Fruit fly (Drosophila melanogaster) whole organism, embryonic: ENCODE results near the gene CG15343.

ENCODE experiments used
- Atf6 ChIP-seq: fragments of 200-800 bp; sonication (Bioruptor generic); IDR thresholded peaks from 2 replicates; pipeline ENCODE4 v1.3.6; 2022; ENCODE audit warnings: missing biosample characterization, missing genetic modification characterization
- Bteb2 ChIP-seq: fragments of 200-800 bp; sonication (Bioruptor generic); optimal IDR thresholded peaks from 2 replicates; lab custom pipeline; 2016; ENCODE audit warnings: missing biosample characterization, missing genetic modification characterization
- CG1024 ChIP-seq: fragments of 200-800 bp; sonication (Bioruptor generic); IDR thresholded peaks from 2 replicates; pipeline ENCODE4 v1.3.6; 2022; ENCODE audit warnings: missing biosample characterization, missing genetic modification characterization
- CG10366 ChIP-seq: fragments of 200-800 bp; sonication (Bioruptor generic); IDR thresholded peaks from 2 replicates; pipeline ENCODE4 v1.3.6; 2022; ENCODE audit warnings: missing biosample characterization, missing genetic modification characterization
- CG11696 ChIP-seq: fragments of 200-800 bp; sonication (Bioruptor generic); IDR thresholded peaks from 2 replicates; pipeline ENCODE4 v1.3.6; 2022; ENCODE audit warnings: missing biosample characterization, missing genetic modification characterization
- CG12659 ChIP-seq: fragments of 200-800 bp; sonication (Bioruptor generic); optimal IDR thresholded peaks from 3 replicates; lab custom pipeline; 2017; ENCODE audit warnings: mild to moderate bottlenecking, missing biosample characterization, missing genetic modification reagents, missing genetic modification characterization
- CG13296 ChIP-seq: fragments of 200-800 bp; sonication (Bioruptor generic); optimal IDR thresholded peaks from 3 replicates; lab custom pipeline; 2018; ENCODE audit warnings: missing biosample characterization, mild to moderate bottlenecking, missing genetic modification characterization
- CG13894 ChIP-seq: fragments of 200-800 bp; sonication (Bioruptor generic); optimal IDR thresholded peaks from 3 replicates; lab custom pipeline; 2018; ENCODE audit warnings: missing biosample characterization, mild to moderate bottlenecking, missing genetic modification characterization, moderate library complexity
- CG15011 ChIP-seq: fragments of 200-800 bp; sonication (Bioruptor generic); optimal IDR thresholded peaks from 3 replicates; lab custom pipeline; 2018; ENCODE audit warnings: missing biosample characterization, mild to moderate bottlenecking, missing genetic modification characterization
- CG1603 ChIP-seq: fragments of 200-800 bp; sonication (Bioruptor generic); optimal IDR thresholded peaks from 2 replicates; lab custom pipeline; 2019; ENCODE audit warnings: missing biosample characterization, mild to moderate bottlenecking, missing genetic modification characterization, moderate library complexity
- CG17361 ChIP-seq: fragments of 200-800 bp; sonication (Bioruptor generic); IDR thresholded peaks from 3 replicates; pipeline ENCODE4 v1.3.6; 2022; ENCODE audit warnings: missing biosample characterization, missing genetic modification characterization
- CG17912 ChIP-seq: fragments of 200-800 bp; sonication (Bioruptor generic); optimal IDR thresholded peaks from 2 replicates; lab custom pipeline; 2018; ENCODE audit warnings: missing biosample characterization, mild to moderate bottlenecking, missing genetic modification characterization
- CG18764 ChIP-seq: fragments of 200-800 bp; sonication (Bioruptor generic); optimal IDR thresholded peaks from 3 replicates; lab custom pipeline; 2016; ENCODE audit warnings: missing biosample characterization, missing genetic modification characterization
- CG2712 ChIP-seq: fragments of 200-800 bp; optimal IDR thresholded peaks from 3 replicates; lab custom pipeline; 2019; ENCODE audit warnings: missing biosample characterization, mild to moderate bottlenecking, missing genetic modification characterization, moderate library complexity
- CG3163 ChIP-seq: fragments of 200-800 bp; sonication (Bioruptor generic); optimal IDR thresholded peaks from 3 replicates; lab custom pipeline; 2016; ENCODE audit warnings: missing biosample characterization, missing genetic modification characterization
- CG7372 ChIP-seq: fragments of 200-800 bp; sonication (Bioruptor generic); IDR thresholded peaks from 2 replicates; pipeline ENCODE4 v1.3.6; 2022; ENCODE audit warnings: missing biosample characterization, missing genetic modification characterization
- CG7928 ChIP-seq: fragments of 200-800 bp; sonication (Bioruptor generic); optimal IDR thresholded peaks from 2 replicates; lab custom pipeline; 2017; ENCODE audit warnings: missing biosample characterization, mild to moderate bottlenecking, missing genetic modification characterization
- CrebB ChIP-seq: fragments of 200-800 bp; sonication (Bioruptor generic); optimal IDR thresholded peaks from 3 replicates; lab custom pipeline; 2018; ENCODE audit warnings: missing biosample characterization, mild to moderate bottlenecking, missing genetic modification characterization
- Ets97D ChIP-seq: fragments of 200-800 bp; sonication (Bioruptor generic); optimal IDR thresholded peaks from 3 replicates; lab custom pipeline; 2016; ENCODE audit warnings: missing biosample characterization, missing genetic modification characterization
- GATAe ChIP-seq: fragments of 200-800 bp; sonication (Bioruptor generic); conservative IDR thresholded peaks from 2 replicates; pipeline ENCODE4 v1.3.6; 2022; ENCODE audit warnings: missing biosample characterization, missing genetic modification characterization
- HLHmδ ChIP-seq: fragments of 200-800 bp; sonication (Bioruptor generic); optimal IDR thresholded peaks from 2 replicates; lab custom pipeline; 2018; ENCODE audit warnings: missing biosample characterization, mild to moderate bottlenecking, missing genetic modification characterization, moderate library complexity
- Hand ChIP-seq: fragments of 200-800 bp; sonication (Bioruptor generic); optimal IDR thresholded peaks from 2 replicates; lab custom pipeline; 2017; ENCODE audit warnings: mild to moderate bottlenecking, missing biosample characterization, missing genetic modification reagents, missing genetic modification characterization
- MBD-R2 ChIP-seq: fragments of 200-800 bp; sonication (Bioruptor generic); IDR thresholded peaks from 2 replicates; pipeline ENCODE4 v1.3.6; 2022; ENCODE audit warnings: missing biosample characterization, missing genetic modification characterization
- NC2α ChIP-seq: fragments of 200-800 bp; sonication (Bioruptor generic); optimal IDR thresholded peaks from 2 replicates; lab custom pipeline; 2016; ENCODE audit warnings: missing biosample characterization, missing genetic modification characterization
- PHDP ChIP-seq: fragments of 200-800 bp; sonication (Bioruptor generic); optimal IDR thresholded peaks from 3 replicates; lab custom pipeline; 2018; ENCODE audit warnings: missing biosample characterization, mild to moderate bottlenecking, missing genetic modification characterization, moderate library complexity
- Rx ChIP-seq: fragments of 200-800 bp; sonication (Bioruptor generic); IDR thresholded peaks from 2 replicates; pipeline ENCODE4 v1.3.6; 2022; ENCODE audit warnings: missing biosample characterization, missing genetic modification characterization
- Six4 ChIP-seq: fragments of 200-800 bp; sonication (Bioruptor generic); optimal IDR thresholded peaks from 2 replicates; lab custom pipeline; 2016; ENCODE audit warnings: missing biosample characterization, missing genetic modification characterization
- Stat92E ChIP-seq, 3 experiments: fragments of >200 bp in 2 of 3; fragments of 200-800 bp in 1 of 3; sonication (Bioruptor generic) in 1 of 3; optimal IDR thresholded peaks; 2 replicates each; lab custom pipeline; 2017 to 2019; ENCODE audit warnings: missing biosample characterization in 3 of 3, missing genetic modification characterization in 3 of 3, mild to moderate bottlenecking in 1 of 3, moderate library complexity in 1 of 3
- Taf1 ChIP-seq: fragments of 200-800 bp; sonication (Bioruptor generic); IDR thresholded peaks from 2 replicates; pipeline ENCODE4 v1.3.6; 2022; ENCODE audit warnings: missing biosample characterization, missing genetic modification characterization
- Xrp1 ChIP-seq: fragments of 200-800 bp; sonication (Bioruptor generic); IDR thresholded peaks from 2 replicates; pipeline ENCODE4 v1.3.6; 2022; ENCODE audit warnings: missing biosample characterization, missing genetic modification characterization
- al ChIP-seq: fragments of 200-800 bp; sonication (Bioruptor generic); IDR thresholded peaks from 2 replicates; pipeline ENCODE4 v1.3.6; 2022; ENCODE audit warnings: missing biosample characterization, missing genetic modification characterization
- ase ChIP-seq: fragments of 200-800 bp; sonication (Bioruptor generic); IDR thresholded peaks from 3 replicates; pipeline ENCODE4 v1.3.6; 2022; ENCODE audit warnings: missing biosample characterization, missing genetic modification characterization
- ash1 ChIP-seq: fragments of 200-800 bp; sonication (Bioruptor generic); optimal IDR thresholded peaks from 2 replicates; lab custom pipeline; 2018; ENCODE audit warnings: missing biosample characterization, mild to moderate bottlenecking, missing genetic modification characterization
- br ChIP-seq: fragments of >200 bp; optimal IDR thresholded peaks from 2 replicates; lab custom pipeline; 2017
- chn ChIP-seq: fragments of 200-800 bp; sonication (Bioruptor generic); optimal IDR thresholded peaks from 2 replicates; lab custom pipeline; 2016; ENCODE audit warnings: missing biosample characterization, missing genetic modification characterization
- fd102C ChIP-seq: fragments of 200-800 bp; sonication (Bioruptor generic); optimal IDR thresholded peaks from 2 replicates; lab custom pipeline; 2018; ENCODE audit warnings: missing biosample characterization, mild to moderate bottlenecking, missing genetic modification characterization, moderate library complexity
- ftz-f1 ChIP-seq: fragments of 200-800 bp; sonication (Bioruptor generic); optimal IDR thresholded peaks from 2 replicates; lab custom pipeline; 2016; ENCODE audit warnings: missing biosample characterization, missing genetic modification characterization
- gfzf ChIP-seq: fragments of 200-800 bp; sonication (Bioruptor generic); optimal IDR thresholded peaks from 2 replicates; lab custom pipeline; 2016; ENCODE audit warnings: missing biosample characterization, mild to moderate bottlenecking, missing genetic modification characterization, moderate library complexity
- gt ChIP-seq: fragments of 200-800 bp; sonication (Bioruptor generic); IDR thresholded peaks from 2 replicates; pipeline ENCODE4 v1.3.6; 2022; ENCODE audit warnings: missing biosample characterization, missing genetic modification characterization
- ham ChIP-seq: fragments of 200-800 bp; sonication (Bioruptor generic); IDR thresholded peaks from 2 replicates; pipeline ENCODE4 v1.3.6; 2022; ENCODE audit warnings: missing biosample characterization, missing genetic modification characterization
- her ChIP-seq: fragments of 200-800 bp; sonication (Bioruptor generic); optimal IDR thresholded peaks from 2 replicates; lab custom pipeline; 2016; ENCODE audit warnings: missing biosample characterization, missing genetic modification characterization
- kay ChIP-seq: fragments of 200-800 bp; sonication (Bioruptor generic); optimal IDR thresholded peaks from 2 replicates; lab custom pipeline; 2016; ENCODE audit warnings: missing biosample characterization, missing genetic modification characterization
- lbe ChIP-seq: fragments of 200-800 bp; sonication (Bioruptor generic); optimal IDR thresholded peaks from 2 replicates; lab custom pipeline; 2016; ENCODE audit warnings: missing biosample characterization, mild to moderate bottlenecking, missing genetic modification characterization
- lilli ChIP-seq: fragments of 200-800 bp; sonication (Bioruptor generic); optimal IDR thresholded peaks from 3 replicates; lab custom pipeline; 2016; ENCODE audit warnings: missing biosample characterization, missing genetic modification characterization
- maf-S ChIP-seq: fragments of 200-800 bp; sonication (Bioruptor generic); optimal IDR thresholded peaks from 2 replicates; lab custom pipeline; 2016; ENCODE audit warnings: missing biosample characterization, missing genetic modification characterization
- mirr ChIP-seq: fragments of 200-800 bp; sonication (Bioruptor generic); optimal IDR thresholded peaks from 3 replicates; lab custom pipeline; 2018; ENCODE audit warnings: missing biosample characterization, mild to moderate bottlenecking, missing genetic modification characterization
- sc ChIP-seq, 3 experiments: fragments of >200 bp in 2 of 3; fragments of 200-800 bp in 1 of 3; sonication (Bioruptor generic) in 1 of 3; optimal IDR thresholded peaks; 2 replicates in 2 of 3; 3 replicates in 1 of 3; lab custom pipeline; 2017; ENCODE audit warnings: mild to moderate bottlenecking in 1 of 3, missing biosample characterization in 1 of 3, missing genetic modification characterization in 1 of 3, missing genetic modification reagents in 1 of 3
- sisA ChIP-seq: fragments of 200-800 bp; sonication (Bioruptor generic); IDR thresholded peaks from 2 replicates; pipeline ENCODE4 v1.3.6; 2022; ENCODE audit warnings: missing biosample characterization, missing genetic modification characterization
- slou ChIP-seq: fragments of 200-800 bp; sonication (Bioruptor generic); optimal IDR thresholded peaks from 3 replicates; lab custom pipeline; 2016; ENCODE audit warnings: missing biosample characterization, missing genetic modification characterization
- sna ChIP-seq: fragments of 200-800 bp; sonication (Bioruptor generic); IDR thresholded peaks from 2 replicates; pipeline ENCODE4 v1.3.6; 2022; ENCODE audit warnings: missing biosample characterization, missing genetic modification characterization; ENCODE audit not compliant: partially characterized antibody

CG15343 gene

DNA sequence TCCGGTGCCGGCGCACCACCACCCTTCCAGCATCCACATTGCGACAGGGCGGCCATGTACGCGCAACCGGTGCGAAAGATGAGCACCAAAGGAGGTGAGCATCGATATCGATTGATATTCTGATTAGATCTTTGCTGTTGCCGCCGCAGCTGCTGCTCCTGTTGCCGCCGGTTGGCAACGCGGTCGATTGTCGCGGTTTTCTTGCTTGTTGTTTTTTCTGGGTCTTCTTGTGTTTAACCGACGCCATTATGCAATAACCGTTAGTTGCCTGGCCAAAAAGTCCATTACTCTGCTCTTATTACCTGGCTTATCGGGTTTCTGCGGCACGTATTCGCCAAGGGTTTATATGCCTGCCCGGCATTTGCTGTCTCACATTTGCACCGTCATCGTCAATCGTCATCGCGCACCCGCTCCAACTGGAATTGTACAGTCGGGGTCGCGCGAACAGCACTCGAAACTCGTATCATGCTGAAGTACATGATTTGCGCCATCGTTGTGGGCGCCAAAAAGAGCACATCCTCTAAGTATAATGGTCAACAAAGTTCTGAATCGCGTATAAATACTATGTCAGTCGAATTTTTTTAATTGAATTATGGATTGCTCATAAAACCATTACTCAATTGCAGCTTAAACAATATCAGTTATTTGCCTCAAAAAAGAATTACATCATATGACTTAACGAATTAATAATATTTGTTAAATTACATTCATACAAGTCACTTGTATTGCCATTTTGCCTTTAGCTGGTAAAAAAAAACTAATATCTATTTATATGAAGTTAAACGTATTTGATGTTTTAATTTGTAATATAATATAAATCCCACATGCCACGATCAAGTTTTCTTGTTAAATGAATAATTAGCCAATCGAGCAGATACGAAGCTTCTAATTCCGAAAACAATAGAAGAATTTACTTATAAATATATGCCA lies 29.4 kb downstream of the CG15343 start, which contains the start of gene sni (continued):
- TF ChIP-seq CG1603 (peak; percentile 11), br (lab: Kevin White, UChicago) (no peak), fd102C (no peak), ash1 (GFP tag; lab: Kevin White, UChicago) (no peak), lbe (no peak), Ets97D (GFP tag; lab: Kevin White, UChicago) (no peak), sc (optimal IDR thresholded peaks at IDR 0.05; lab: Kevin White, UChicago) (no peak), sc (GFP tag; optimal IDR thresholded peaks at IDR 0.05; lab: Kevin White, UChicago) (no peak), al (no peak), sisA (GFP tag; lab: Robert Waterston, UW) (no peak), NC2α (no peak), MBD-R2 (0 out of 2 replicates have a peak, but pooled peaks have one; percentile 25), Six4 (no peak), CG3163 (no peak), CG12659 (GFP tag; lab: Kevin White, UChicago) (no peak), Rx (GFP tag; lab: Robert Waterston, UW) (no peak), HLHmδ (GFP tag; lab: Kevin White, UChicago) (no peak), PHDP (peak; percentile 5), maf-S (GFP tag; lab: Kevin White, UChicago) (peak; percentile 37), lilli (GFP tag; lab: Kevin White, UChicago) (peak; percentile 31), sna (no peak), Xrp1 (peak; percentile 19; the same call in 1 of the 2 replicates), CG15011 (GFP tag; lab: Kevin White, UChicago) (no peak), ftz-f1 (no peak), CG10366 (GFP tag; lab: Robert Waterston, UW) (no peak), CG1024 (GFP tag; lab: Robert Waterston, UW) (no peak), CG11696 (GFP tag; lab: Robert Waterston, UW) (peak; percentile 93), Stat92E (GFP tag; optimal IDR thresholded peaks at IDR 0.05; lab: Kevin White, UChicago) (no peak), chn (GFP tag; lab: Kevin White, UChicago) (no peak), her (peak; percentile 52), kay (GFP tag; lab: Kevin White, UChicago) (no peak), Hand (GFP tag; lab: Kevin White, UChicago) (no peak), ase (GFP tag; lab: Robert Waterston, UW) (no peak), ham (GFP tag; lab: Robert Waterston, UW) (no peak), gt (GFP tag; lab: Robert Waterston, UW) (no peak), CG7928 (GFP tag; lab: Kevin White, UChicago) (no peak), GATAe (GFP tag; lab: Robert Waterston, UW) (no peak), gfzf (GFP tag; lab: Kevin White, UChicago) (peak; percentile 24), Taf1 (no peak), CG2712 (tag; lab: Kevin White, UChicago) (peak; percentile 11), CG13296 (no peak), slou (GFP tag; lab: Kevin White, UChicago) (no peak), CrebB (no peak), CG13894 (tag; lab: Kevin White, UChicago) (no peak), Atf6 (GFP tag; lab: Robert Waterston, UW) (0 out of 2 replicates have a peak, but pooled peaks have one; percentile 36), Bteb2 (no peak), CG17361 (GFP tag; lab: Robert Waterston, UW) (no peak), CG17912 (GFP tag; lab: Kevin White, UChicago) (no peak), CG18764 (GFP tag; lab: Kevin White, UChicago) (no peak), CG7372 (GFP tag; lab: Robert Waterston, UW) (no peak), mirr (GFP tag; lab: Kevin White, UChicago) (no peak)
